Fruit fly (Drosophila melanogaster): ENCODE measurements around the gene Mms19.

- TF ChIP-seq CG7101 (tag; optimal IDR thresholded peaks at IDR 0.05) (no peak), CG5204 (GFP tag; optimal IDR thresholded peaks at IDR 0.05) (no peak), Crg-1 (GFP tag; optimal IDR thresholded peaks at IDR 0.05) (no peak), pad (GFP tag; optimal IDR thresholded peaks at IDR 0.05) (no peak), Mnt (GFP tag; optimal IDR thresholded peaks at IDR 0.05) (no peak), CG33017 (tag; optimal IDR thresholded peaks at IDR 0.05) (no peak), bab1 (GFP tag; optimal IDR thresholded peaks at IDR 0.05) (peak; percentile 11), Hr96 (GFP tag; optimal IDR thresholded peaks at IDR 0.05) (no peak), cic (GFP tag; optimal IDR thresholded peaks at IDR 0.05) (no peak), CG12768 (GFP tag; optimal IDR thresholded peaks at IDR 0.05) (no peak), ovo (GFP tag; optimal IDR thresholded peaks at IDR 0.05) (no peak), cnc (optimal IDR thresholded peaks at IDR 0.05) (no peak)
These were observed 12.9 kb upstream of the Mms19 start, which contains the start of the genes Prosbeta2R2 and CG1116 for dm6 chr3R:5219466-5219865.
